Worm (Caenorhabditis elegans) whole organism, L1 larva: ENCODE data around the gene vps-11.

Experiments used
- C16A3.4 ChIP-seq: fragments of 150-350 bp; optimal IDR thresholded peaks from 2 replicates; lab custom pipeline; 2014; ENCODE audit warnings: missing biosample characterization, missing genetic modification characterization
- C34B4.2 ChIP-seq: sonication (generic microtip); optimal IDR thresholded peaks from 2 replicates; lab custom pipeline; 2017; ENCODE audit warnings: mild to moderate bottlenecking, missing genetic modification characterization, missing compliant biosample characterization
- F16B12.6 ChIP-seq: fragments of 150-350 bp; optimal IDR thresholded peaks from 2 replicates; lab custom pipeline; 2014; ENCODE audit warnings: missing biosample characterization, missing genetic modification characterization
- Y116A8C.19 ChIP-seq: sonication (generic microtip); optimal IDR thresholded peaks from 2 replicates; lab custom pipeline; 2016; ENCODE audit warnings: missing compliant biosample characterization, missing genetic modification characterization, borderline replicate concordance
- aha-1 ChIP-seq: fragments of 150-350 bp; optimal IDR thresholded peaks from 2 replicates; lab custom pipeline; 2014; ENCODE audit warnings: missing biosample characterization, missing genetic modification characterization
- alr-1 ChIP-seq: fragments of 200-800 bp; sonication (Bioruptor generic); optimal IDR thresholded peaks from 2 replicates; lab custom pipeline; 2018; ENCODE audit warnings: borderline replicate concordance, mild to moderate bottlenecking, missing genetic modification characterization, missing compliant biosample characterization
- aly-2 ChIP-seq: fragments of 150-350 bp; optimal IDR thresholded peaks from 2 replicates; lab custom pipeline; 2014; ENCODE audit warnings: missing biosample characterization, missing genetic modification characterization
- blmp-1 ChIP-seq: fragments of 150-350 bp; optimal IDR thresholded peaks from 2 replicates; lab custom pipeline; 2014; ENCODE audit warnings: missing biosample characterization, missing genetic modification characterization
- ceh-8 ChIP-seq: fragments of 200-800 bp; sonication (Bioruptor generic); optimal IDR thresholded peaks from 2 replicates; lab custom pipeline; 2018; ENCODE audit warnings: mild to moderate bottlenecking, missing genetic modification characterization, moderate library complexity, missing compliant biosample characterization
- dsc-1 ChIP-seq: sonication (generic microtip); optimal IDR thresholded peaks from 2 replicates; lab custom pipeline; 2016; ENCODE audit warnings: mild to moderate bottlenecking, missing genetic modification characterization, missing compliant biosample characterization
- efl-1 ChIP-seq, 4 experiments: fragments of 150-350 bp; optimal IDR thresholded peaks in 3 of 4; peaks in 1 of 4; 1 replicate in 1 of 4; 2 replicates in 3 of 4; lab custom pipeline; 2014; ENCODE audit warnings: missing biosample characterization in 2 of 4, missing genetic modification characterization in 2 of 4, missing genetic modification reagents in 2 of 4
- egl-27 ChIP-seq, 2 experiments: fragments of 150-350 bp in 1 of 2; sonication (generic microtip); optimal IDR thresholded peaks; 3 replicates each; lab custom pipeline; 2017 to 2018; ENCODE audit warnings: missing biosample characterization in 2 of 2, missing genetic modification characterization in 2 of 2, missing genetic modification reagents in 2 of 2
- fkh-10 ChIP-seq: sonication (generic microtip); optimal IDR thresholded peaks from 2 replicates; lab custom pipeline; 2017; ENCODE audit warnings: missing biosample characterization, missing genetic modification reagents, missing genetic modification characterization
- fkh-8 ChIP-seq: sonication (generic microtip); optimal IDR thresholded peaks from 2 replicates; lab custom pipeline; 2016; ENCODE audit warnings: mild to moderate bottlenecking, missing genetic modification characterization, missing compliant biosample characterization
- hlh-17 ChIP-seq: fragments of 200-800 bp; sonication (Bioruptor generic); optimal IDR thresholded peaks from 2 replicates; lab custom pipeline; 2018; ENCODE audit warnings: missing genetic modification characterization, mild to moderate bottlenecking, missing compliant biosample characterization, moderate library complexity, borderline replicate concordance
- hlh-4 ChIP-seq: sonication (generic microtip); optimal IDR thresholded peaks from 2 replicates; lab custom pipeline; 2016; ENCODE audit warnings: mild to moderate bottlenecking, missing genetic modification characterization, missing compliant biosample characterization
- hpl-2 ChIP-seq: fragments of 150-350 bp; optimal IDR thresholded peaks from 2 replicates; lab custom pipeline; 2014; ENCODE audit warnings: missing biosample characterization, missing genetic modification reagents, missing genetic modification characterization
- isw-1 ChIP-seq: fragments of 200-800 bp; sonication (Bioruptor generic); IDR thresholded peaks from 2 replicates; pipeline ENCODE4 v1.3.6; 2022; ENCODE audit warnings: missing genetic modification characterization, missing compliant biosample characterization
- jun-1 ChIP-seq: fragments of 150-350 bp; optimal IDR thresholded peaks from 2 replicates; lab custom pipeline; 2014; ENCODE audit warnings: missing biosample characterization, missing genetic modification reagents, missing genetic modification characterization
- lin-13 ChIP-seq: fragments of 150-350 bp; optimal IDR thresholded peaks from 2 replicates; lab custom pipeline; 2014; ENCODE audit warnings: missing biosample characterization, missing genetic modification reagents, missing genetic modification characterization
- lin-14 ChIP-seq: fragments of 200-800 bp; sonication (Bioruptor generic); optimal IDR thresholded peaks from 2 replicates; lab custom pipeline; 2018; ENCODE audit warnings: mild to moderate bottlenecking, missing genetic modification characterization, moderate library complexity, missing compliant biosample characterization
- lin-15B ChIP-seq: fragments of 150-350 bp; sonication (generic microtip); optimal IDR thresholded peaks from 3 replicates; lab custom pipeline; 2014; ENCODE audit warnings: missing biosample characterization, missing genetic modification characterization
- lin-35 ChIP-seq, 2 experiments: fragments of 150-350 bp; optimal IDR thresholded peaks; 2 replicates each; lab custom pipeline; 2014; ENCODE audit warnings: missing biosample characterization in 2 of 2, missing genetic modification characterization in 2 of 2, missing genetic modification reagents in 2 of 2
- lir-3 ChIP-seq: sonication (generic microtip); optimal IDR thresholded peaks from 2 replicates; lab custom pipeline; 2016; ENCODE audit warnings: mild to moderate bottlenecking, missing genetic modification characterization, moderate library complexity, missing compliant biosample characterization; ENCODE audit not compliant: poor library complexity
- lsy-2 ChIP-seq, 2 experiments: fragments of 150-350 bp; optimal IDR thresholded peaks; 2 replicates each; lab custom pipeline; 2014; ENCODE audit warnings: missing biosample characterization in 2 of 2, missing genetic modification characterization in 2 of 2
- mdl-1 ChIP-seq, 2 experiments: fragments of 150-350 bp; optimal IDR thresholded peaks; 2 replicates each; lab custom pipeline; 2014 to 2017; ENCODE audit warnings: missing biosample characterization in 2 of 2, missing genetic modification characterization in 2 of 2, inconsistent platforms in 1 of 2
- mep-1 ChIP-seq: fragments of 150-350 bp; optimal IDR thresholded peaks from 2 replicates; lab custom pipeline; 2014; ENCODE audit warnings: missing biosample characterization, missing genetic modification characterization
- nhr-12 ChIP-seq: sonication (generic microtip); optimal IDR thresholded peaks from 2 replicates; lab custom pipeline; 2017; ENCODE audit warnings: missing biosample characterization, missing genetic modification characterization
- nhr-237 ChIP-seq: fragments of 150-350 bp; optimal IDR thresholded peaks from 2 replicates; lab custom pipeline; 2014; ENCODE audit warnings: missing biosample characterization, missing genetic modification characterization
- nhr-47 ChIP-seq: sonication (generic microtip); optimal IDR thresholded peaks from 2 replicates; lab custom pipeline; 2016; ENCODE audit warnings: mild to moderate bottlenecking, missing genetic modification characterization, moderate library complexity, missing compliant biosample characterization
- nhr-71 ChIP-seq: sonication (generic microtip); optimal IDR thresholded peaks from 2 replicates; lab custom pipeline; 2016; ENCODE audit warnings: mild to moderate bottlenecking, missing genetic modification characterization, moderate library complexity, missing compliant biosample characterization
- nhr-76 ChIP-seq: sonication (generic microtip); optimal IDR thresholded peaks from 2 replicates; lab custom pipeline; 2017; ENCODE audit warnings: missing biosample characterization, missing genetic modification characterization
- nhr-77 ChIP-seq: fragments of 150-350 bp; optimal IDR thresholded peaks from 2 replicates; lab custom pipeline; 2014; ENCODE audit warnings: missing biosample characterization, missing genetic modification characterization
- nhr-85 ChIP-seq: sonication (generic microtip); peaks from one replicate; lab custom pipeline; 2016; ENCODE audit warnings: missing genetic modification characterization, inconsistent platforms, missing compliant biosample characterization
- nhr-90 ChIP-seq: sonication (generic microtip); optimal IDR thresholded peaks from 2 replicates; lab custom pipeline; 2016; ENCODE audit warnings: mild to moderate bottlenecking, missing genetic modification characterization, missing compliant biosample characterization; ENCODE audit not compliant: poor library complexity
- pax-3 ChIP-seq: fragments of 200-800 bp; sonication (Bioruptor generic); optimal IDR thresholded peaks from 2 replicates; lab custom pipeline; 2018; ENCODE audit warnings: mild to moderate bottlenecking, missing genetic modification characterization, moderate library complexity, missing compliant biosample characterization
- skn-1 ChIP-seq: fragments of 150-350 bp; optimal IDR thresholded peaks from 2 replicates; lab custom pipeline; 2014; ENCODE audit warnings: missing biosample characterization, missing genetic modification characterization
- snpc-4 ChIP-seq: fragments of 150-350 bp; optimal IDR thresholded peaks from 2 replicates; lab custom pipeline; 2014; ENCODE audit warnings: missing biosample characterization, missing genetic modification characterization
- snu-23 ChIP-seq: sonication (generic microtip); optimal IDR thresholded peaks from 2 replicates; lab custom pipeline; 2016; ENCODE audit warnings: missing genetic modification characterization, missing compliant biosample characterization
- sox-4 ChIP-seq: sonication (generic microtip); optimal IDR thresholded peaks from 2 replicates; lab custom pipeline; 2016; ENCODE audit warnings: missing genetic modification characterization, missing compliant biosample characterization
- swsn-7 ChIP-seq: sonication (generic microtip); optimal IDR thresholded peaks from 2 replicates; lab custom pipeline; 2016; ENCODE audit warnings: missing genetic modification characterization, missing compliant biosample characterization
- tlp-1 ChIP-seq: fragments of 150-350 bp; optimal IDR thresholded peaks from 2 replicates; lab custom pipeline; 2014; ENCODE audit warnings: missing biosample characterization, missing genetic modification characterization
- unc-130 ChIP-seq: fragments of 150-350 bp; optimal IDR thresholded peaks from 2 replicates; lab custom pipeline; 2017; ENCODE audit warnings: missing biosample characterization, missing genetic modification characterization, inconsistent platforms
- unc-30 ChIP-seq: sonication (generic microtip); optimal IDR thresholded peaks from 2 replicates; lab custom pipeline; 2017; ENCODE audit warnings: missing biosample characterization, missing genetic modification characterization
- unc-86 ChIP-seq: sonication (generic microtip); optimal IDR thresholded peaks from 2 replicates; lab custom pipeline; 2016; ENCODE audit warnings: missing genetic modification characterization, missing compliant biosample characterization
- vab-15 ChIP-seq: sonication (generic microtip); optimal IDR thresholded peaks from 2 replicates; lab custom pipeline; 2017; ENCODE audit warnings: missing genotype, mild to moderate bottlenecking, missing genetic modification characterization, missing compliant biosample characterization
- zip-4 ChIP-seq: fragments of 200-800 bp; sonication (Bioruptor generic); optimal IDR thresholded peaks from 2 replicates; lab custom pipeline; 2018; ENCODE audit warnings: mild to moderate bottlenecking, missing genetic modification characterization, moderate library complexity, missing compliant biosample characterization
- ztf-4 ChIP-seq: fragments of 150-350 bp; optimal IDR thresholded peaks from 2 replicates; lab custom pipeline; 2014; ENCODE audit warnings: missing biosample characterization, missing genetic modification characterization

vps-11 gene

DNA sequence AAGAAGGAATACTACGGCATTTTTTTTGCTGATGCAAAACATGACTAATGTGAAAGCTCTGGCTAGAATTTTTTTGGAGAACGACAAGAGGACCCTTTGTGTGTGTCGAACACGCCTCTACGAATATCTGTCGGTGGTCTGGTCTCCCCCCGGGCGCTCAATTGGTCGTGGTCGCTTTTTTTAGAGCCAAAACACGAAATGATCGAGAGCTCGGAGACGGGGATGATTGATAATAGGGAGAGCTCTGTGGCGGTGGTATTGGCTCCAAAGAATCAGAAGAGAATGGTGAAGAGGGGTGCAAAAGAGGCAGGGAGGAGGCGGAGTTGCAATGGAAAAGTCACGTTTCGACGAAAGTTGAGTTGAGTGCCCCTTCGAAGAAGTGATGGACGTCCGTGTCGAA, 36.3 kb upstream of the vps-11 start:
- no peak for TF ChIP-seq jun-1 (tag; lab: Kevin White, UChicago)
- no peak for TF ChIP-seq nhr-85
- no peak for TF ChIP-seq aha-1 (tag; lab: Kevin White, UChicago)
- TF ChIP-seq lin-15B (tag; lab: Kevin White, UChicago): no peak
- TF ChIP-seq tlp-1 (tag; lab: Kevin White, UChicago): no peak
- no peak for TF ChIP-seq sox-4
- no peak for TF ChIP-seq nhr-12

DNA sequence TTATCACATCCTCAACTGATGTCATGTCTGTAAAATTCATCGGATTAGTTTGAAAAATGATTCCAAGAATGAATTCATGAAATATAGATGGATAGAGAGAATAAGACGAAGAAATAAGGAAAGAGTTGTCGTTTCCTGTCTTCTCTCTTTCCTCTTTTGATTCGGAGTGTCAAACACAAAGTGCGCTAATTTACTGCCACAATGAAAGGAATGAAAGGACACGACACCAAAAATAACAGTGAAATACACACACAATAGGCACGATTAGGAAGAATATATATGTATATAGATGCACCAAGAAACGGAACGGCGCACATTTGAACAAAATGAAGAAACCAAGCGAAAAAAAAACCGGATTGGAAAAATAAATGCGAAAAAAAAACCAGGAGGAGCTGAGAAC, 35.8 kb upstream of the vps-11 start, which contains the start of gene VM106R.1:
Gene VM106R.1 (minus strand): TSS at position 101 of the 400 bp plus-strand sequence.
- TF ChIP-seq nhr-76 (tag; lab: Kevin White, UChicago): no peak
- TF ChIP-seq egl-27 (tag; optimal IDR thresholded peaks at IDR 0.05; lab: Kevin White, UChicago): no peak
- TF ChIP-seq C34B4.2: no peak
- no peak for TF ChIP-seq lin-13 (GFP tag; lab: Kevin White, UChicago)
- TF ChIP-seq nhr-47 (tag; lab: Kevin White, UChicago): peak; percentile 28
- no peak for TF ChIP-seq ceh-8 (GFP tag; lab: Kevin White, UChicago)
- TF ChIP-seq isw-1 (GFP tag; lab: Robert Waterston, UW): no peak
- no peak for TF ChIP-seq mdl-1 (tag; optimal IDR thresholded peaks at IDR 0.05; lab: Kevin White, UChicago)
- TF ChIP-seq ztf-4: no peak
- no peak for TF ChIP-seq lir-3 (tag; lab: Kevin White, UChicago)
- no peak for TF ChIP-seq vab-15 (tag; lab: Kevin White, UChicago)
- no peak for TF ChIP-seq nhr-237 (tag; lab: Kevin White, UChicago)
- TF ChIP-seq alr-1 (tag; lab: Kevin White, UChicago): no peak
- peak; percentile 41 for TF ChIP-seq unc-86
- TF ChIP-seq hpl-2: no peak
- TF ChIP-seq pax-3: no peak
- TF ChIP-seq zip-4 (GFP tag; lab: Kevin White, UChicago): no peak
- no peak for TF ChIP-seq fkh-8 (tag; lab: Kevin White, UChicago)
- TF ChIP-seq sox-4: no peak
- no peak for TF ChIP-seq aha-1 (tag; lab: Kevin White, UChicago)
- TF ChIP-seq jun-1 (tag; lab: Kevin White, UChicago): no peak
- no peak for TF ChIP-seq nhr-85
- TF ChIP-seq hlh-17 (GFP tag; lab: Kevin White, UChicago): no peak
- TF ChIP-seq unc-130 (tag; lab: Kevin White, UChicago): no peak
- TF ChIP-seq nhr-77 (tag; lab: Kevin White, UChicago): no peak
- TF ChIP-seq nhr-71 (tag; lab: Kevin White, UChicago): peak; percentile 14
- no peak for TF ChIP-seq tlp-1 (tag; lab: Kevin White, UChicago)
- TF ChIP-seq unc-30 (tag; lab: Kevin White, UChicago): no peak
- TF ChIP-seq Y116A8C.19 (tag; lab: Kevin White, UChicago): no peak
- no peak for TF ChIP-seq dsc-1 (tag; lab: Kevin White, UChicago)
- no peak for TF ChIP-seq fkh-10 (GFP tag; lab: Kevin White, UChicago)
- peak; percentile 47 for TF ChIP-seq lin-14
- TF ChIP-seq, all 84 proteins: peak for 4

- peak; percentile 53 for TF ChIP-seq blmp-1 (tag; lab: Kevin White, UChicago)
- peak; percentile 80 to 89 for TF ChIP-seq efl-1 (optimal IDR thresholded peaks at IDR 0.05; lab: Kevin White, UChicago)
- TF ChIP-seq efl-1 (GFP tag; optimal IDR thresholded peaks at IDR 0.05 in 1 of 2; lab: Kevin White, UChicago): peak; percentile 86 to 98
- TF ChIP-seq nhr-90 (tag; lab: Kevin White, UChicago): peak; percentile 18
- TF ChIP-seq swsn-7: peak; percentile 52
- TF ChIP-seq lin-14: peak; percentile 42
- peak; percentile 72 for TF ChIP-seq snu-23
- TF ChIP-seq fkh-10 (GFP tag; lab: Kevin White, UChicago): no peak
- peak; percentile 35 for TF ChIP-seq snpc-4 (tag; lab: Kevin White, UChicago)
- TF ChIP-seq lin-35 (GFP tag; optimal IDR thresholded peaks at IDR 0.05; lab: Kevin White, UChicago): peak; percentile 79 to 92
- no peak for TF ChIP-seq jun-1 (tag; lab: Kevin White, UChicago)
- no peak for TF ChIP-seq unc-30 (tag; lab: Kevin White, UChicago)
- peak; percentile 73 for TF ChIP-seq nhr-71 (tag; lab: Kevin White, UChicago)
- peak; percentile 98 for TF ChIP-seq F16B12.6 (tag; lab: Kevin White, UChicago)
- TF ChIP-seq hlh-4: no peak
- peak in 1 of 2 experiments; percentile 35 for TF ChIP-seq mdl-1 (tag; optimal IDR thresholded peaks at IDR 0.05; lab: Kevin White, UChicago)
- TF ChIP-seq lin-13 (GFP tag; lab: Kevin White, UChicago): peak; percentile 49
- TF ChIP-seq mep-1 (tag; lab: Kevin White, UChicago): peak; percentile 86
- TF ChIP-seq skn-1 (tag; lab: Kevin White, UChicago): peak; percentile 25
- peak; percentile 24 for TF ChIP-seq unc-86
- TF ChIP-seq aly-2: peak; percentile 36
- TF ChIP-seq C16A3.4 (tag; lab: Kevin White, UChicago): peak; percentile 55
- TF ChIP-seq lsy-2 (tag; optimal IDR thresholded peaks at IDR 0.05; lab: Kevin White, UChicago): peak; percentile 79 to 82
- TF ChIP-seq alr-1 (tag; lab: Kevin White, UChicago): no peak
Observed at ce11 chrII:10824046-10824445, 30.8 kb upstream of the vps-11 start, which contains the start of the genes R06F6.12 and mix-1. TSS of gene R06F6.12 (minus strand) at chrII:10824081. TSS of gene mix-1 (plus strand) at chrII:10824246.
